Worm (Caenorhabditis elegans): ENCODE measurements around the gene ttr-34.

DNA sequence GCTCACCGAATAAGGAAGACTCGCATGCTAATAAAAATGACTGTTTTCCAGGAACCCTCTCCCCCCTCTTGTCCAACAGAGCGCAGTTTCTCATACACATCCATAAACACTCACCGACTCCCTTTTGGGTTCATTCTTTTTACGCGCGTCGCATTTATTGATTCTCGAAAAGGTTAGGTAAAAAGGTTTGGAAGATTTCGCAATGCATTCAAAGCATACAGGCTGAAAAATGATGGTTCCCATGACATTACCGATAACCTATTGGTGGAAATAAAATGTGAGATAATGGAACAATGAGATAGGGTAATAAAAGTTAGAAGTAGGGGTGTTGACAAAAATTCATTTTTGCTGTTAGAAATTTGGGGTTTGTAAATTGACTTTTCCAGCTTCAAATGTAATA lies 18.9 kb downstream of the ttr-34 start:
- TF ChIP-seq attf-3 (GFP tag; conservative IDR thresholded peaks at IDR 0.05): no peak
- TF ChIP-seq unc-62 (GFP tag; optimal IDR thresholded peaks at IDR 0.05): no peak
- TF ChIP-seq die-1 (tag; optimal IDR thresholded peaks at IDR 0.05): no peak
- no peak for TF ChIP-seq pha-4 (tag; optimal IDR thresholded peaks at IDR 0.05)
- TF ChIP-seq F39B2.1 (GFP tag; IDR thresholded peaks at IDR 0.05): no peak
- TF ChIP-seq B0019.2 (GFP tag; conservative IDR thresholded peaks at IDR 0.05): no peak
- no peak for TF ChIP-seq ama-1 (optimal IDR thresholded peaks at IDR 0.05)
- no peak for TF ChIP-seq ama-1 (GFP tag; optimal IDR thresholded peaks at IDR 0.05)
- no peak for TF ChIP-seq nfya-2 (GFP tag; IDR thresholded peaks at IDR 0.05)
- TF ChIP-seq gei-17 (GFP tag; optimal IDR thresholded peaks at IDR 0.05): no peak
